Worm (Caenorhabditis elegans): Measurements from ENCODE around the gene kin-2.

kin-2 gene

DNA sequence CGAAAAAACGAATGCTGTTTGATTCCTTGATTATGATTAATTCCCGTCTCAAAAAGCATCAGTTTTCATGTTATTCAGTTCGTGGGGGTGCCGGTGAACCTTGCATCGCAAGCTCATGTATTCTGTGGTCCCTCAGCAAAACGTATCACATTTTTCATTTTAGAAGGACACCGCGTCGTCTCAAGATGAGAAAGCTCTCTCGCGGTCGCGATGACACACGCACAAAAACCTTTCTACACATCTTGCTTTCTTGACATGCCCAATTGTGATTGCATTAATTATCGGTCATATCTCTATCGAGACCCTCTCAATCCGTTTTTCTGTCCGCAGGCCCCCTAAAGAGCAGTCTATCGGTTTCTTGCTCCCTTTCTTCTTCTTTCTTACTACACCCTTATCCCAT is 21.5 kb downstream of the kin-2 start:
- TF ChIP-seq tra-4 (tag; optimal IDR thresholded peaks at IDR 0.05) (no peak), sea-1 (GFP tag; conservative IDR thresholded peaks at IDR 0.05) (no peak), hmbx-1 (tag; optimal IDR thresholded peaks at IDR 0.05) (no peak)

DNA sequence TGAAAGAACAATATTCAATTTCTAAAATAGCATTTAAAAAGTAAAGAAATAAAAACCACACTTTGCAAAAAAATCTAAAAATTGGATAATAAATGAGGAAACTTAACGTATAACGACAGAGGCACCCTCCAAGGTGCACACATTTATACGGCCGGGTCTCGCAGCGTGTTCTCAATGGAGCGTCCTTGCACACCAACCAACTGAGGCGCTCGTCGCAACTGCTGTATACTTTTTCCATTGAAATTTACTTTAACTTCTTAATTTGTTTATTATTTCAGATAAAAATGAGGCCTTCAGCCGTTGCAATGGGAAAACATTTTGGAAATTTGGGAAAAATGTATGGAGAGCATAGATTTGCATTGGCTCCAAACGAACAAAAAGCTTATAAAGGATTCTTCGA is 24.5 kb downstream of the kin-2 start, which contains the start of the genes R07E4.5 and R07E4.3:
Gene R07E4.5, minus strand, starts transcription at position 1 of the 400 bp plus-strand sequence.
Gene R07E4.3, plus strand, starts transcription at position 285 of the 400 bp plus-strand sequence.
- no peak for TF ChIP-seq hmg-4 (GFP tag; optimal IDR thresholded peaks at IDR 0.05)
- TF ChIP-seq scrt-1 (GFP tag; IDR thresholded peaks at IDR 0.05): no peak
- TF ChIP-seq ets-7 (tag; optimal IDR thresholded peaks at IDR 0.05): no peak
- TF ChIP-seq B0310.2 (tag; optimal IDR thresholded peaks at IDR 0.05): no peak
- TF ChIP-seq ceh-13 (GFP tag; optimal IDR thresholded peaks at IDR 0.05): no peak
- no peak for TF ChIP-seq ama-1 (optimal IDR thresholded peaks at IDR 0.05)
- 0 out of 2 replicates have a peak, but pooled peaks have one; percentile 42 for TF ChIP-seq pes-1 (GFP tag; IDR thresholded peaks at IDR 0.05)
- peak; percentile 69 for TF ChIP-seq F13C5.2 (tag; optimal IDR thresholded peaks at IDR 0.05)
- TF ChIP-seq flt-1 (GFP tag; IDR thresholded peaks at IDR 0.05): no peak
- no peak for TF ChIP-seq tra-4 (tag; optimal IDR thresholded peaks at IDR 0.05)
- no peak for TF ChIP-seq ceh-36 (tag; optimal IDR thresholded peaks at IDR 0.05)

DNA sequence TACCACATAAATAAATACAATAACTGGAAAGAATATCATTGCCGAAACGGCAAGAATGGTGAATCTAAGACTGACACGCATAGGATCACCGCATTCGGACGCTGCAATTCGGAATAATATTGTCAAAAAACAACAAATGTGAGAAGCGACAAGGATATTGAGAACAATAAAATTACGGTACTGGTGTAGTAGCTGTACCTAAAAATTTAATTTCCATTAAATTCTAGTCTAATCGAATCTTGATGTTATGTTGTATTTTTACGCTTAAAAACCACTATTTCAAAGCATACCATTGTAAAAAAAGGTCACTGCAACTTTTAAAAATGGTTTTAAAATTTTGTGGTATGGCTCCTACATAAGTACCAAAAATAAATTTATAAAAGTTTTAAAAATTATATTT is 28.9 kb downstream of the kin-2 start, which contains the start of gene mig-23:
Gene mig-23, minus strand, starts transcription at position 101 of the 400 bp plus-strand sequence.
- TF ChIP-seq scrt-1 (GFP tag; IDR thresholded peaks at IDR 0.05) (no peak), F13C5.2 (tag; optimal IDR thresholded peaks at IDR 0.05) (no peak), pes-1 (GFP tag; IDR thresholded peaks at IDR 0.05) (no peak), hmg-4 (GFP tag; optimal IDR thresholded peaks at IDR 0.05) (no peak), sea-1 (GFP tag; conservative IDR thresholded peaks at IDR 0.05) (no peak), tra-4 (tag; optimal IDR thresholded peaks at IDR 0.05) (no peak)

DNA sequence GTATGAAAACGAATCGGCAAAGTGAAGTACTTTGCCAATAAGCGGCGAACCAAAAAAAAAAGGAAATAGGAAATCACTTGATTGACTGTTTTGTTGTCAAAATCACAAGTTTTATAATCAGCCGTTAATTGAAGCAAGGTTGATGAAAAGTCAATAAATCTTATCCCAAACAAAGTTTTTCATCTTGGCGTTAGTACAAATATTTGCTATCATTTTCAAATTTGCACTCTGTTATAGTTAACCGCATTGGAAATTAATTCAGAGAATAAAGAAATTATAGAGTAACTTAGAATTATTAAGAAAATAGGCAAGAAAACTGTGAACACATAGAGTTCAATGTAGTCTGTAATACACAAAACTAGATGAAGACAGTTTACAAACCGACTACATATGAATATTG is 33.2 kb downstream of the kin-2 start, which contains the start of gene acs-17:
Gene acs-17, minus strand, starts transcription at position 23 of the 400 bp plus-strand sequence.
- TF ChIP-seq hmbx-1 (tag; optimal IDR thresholded peaks at IDR 0.05): no peak
- TF ChIP-seq B0310.2 (tag; optimal IDR thresholded peaks at IDR 0.05): no peak
- TF ChIP-seq tbx-37 (GFP tag; conservative IDR thresholded peaks at IDR 0.05): no peak
- no peak for TF ChIP-seq sea-1 (GFP tag; conservative IDR thresholded peaks at IDR 0.05)
- no peak for TF ChIP-seq F13C5.2 (tag; optimal IDR thresholded peaks at IDR 0.05)
- TF ChIP-seq tra-4 (tag; optimal IDR thresholded peaks at IDR 0.05): no peak
- no peak for TF ChIP-seq ets-7 (tag; optimal IDR thresholded peaks at IDR 0.05)
- no peak for TF ChIP-seq hmg-4 (GFP tag; optimal IDR thresholded peaks at IDR 0.05)
- TF ChIP-seq tbx-11 (GFP tag; IDR thresholded peaks at IDR 0.05): no peak
- TF ChIP-seq ama-1 (optimal IDR thresholded peaks at IDR 0.05): no peak
- TF ChIP-seq ceh-13 (GFP tag; optimal IDR thresholded peaks at IDR 0.05): no peak
- TF ChIP-seq hnd-1 (tag; optimal IDR thresholded peaks at IDR 0.05): no peak
- TF ChIP-seq aly-1 (tag; optimal IDR thresholded peaks at IDR 0.05): no peak
- no peak for TF ChIP-seq flt-1 (GFP tag; IDR thresholded peaks at IDR 0.05)

DNA sequence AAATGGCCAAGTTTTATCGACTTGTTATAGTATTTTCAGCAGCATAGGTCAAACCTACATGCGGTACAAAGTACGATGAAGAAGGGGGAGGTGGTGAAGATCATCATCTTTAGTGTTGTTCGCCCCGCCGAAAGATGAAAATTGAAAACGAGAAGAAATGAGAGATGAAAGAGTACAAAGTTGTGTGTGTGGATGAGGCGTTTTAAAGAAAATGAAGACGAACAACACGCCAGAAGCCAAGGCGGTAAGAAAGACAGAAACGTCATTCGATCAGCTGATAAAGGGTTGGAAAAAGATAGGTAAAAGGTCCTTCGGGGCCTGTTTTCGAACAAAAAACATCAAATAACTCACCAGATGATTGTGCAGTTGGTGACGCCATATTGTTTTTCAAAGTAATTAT is 33.7 kb downstream of the kin-2 start:
- TF ChIP-seq B0310.2 (tag; optimal IDR thresholded peaks at IDR 0.05) (no peak), tbx-11 (GFP tag; IDR thresholded peaks at IDR 0.05) (no peak), aly-1 (tag; optimal IDR thresholded peaks at IDR 0.05) (no peak), flt-1 (GFP tag; IDR thresholded peaks at IDR 0.05) (no peak), hmg-4 (GFP tag; optimal IDR thresholded peaks at IDR 0.05) (no peak), tra-4 (tag; optimal IDR thresholded peaks at IDR 0.05) (no peak), ceh-36 (tag; optimal IDR thresholded peaks at IDR 0.05) (no peak), ets-7 (tag; optimal IDR thresholded peaks at IDR 0.05) (no peak), scrt-1 (GFP tag; IDR thresholded peaks at IDR 0.05) (no peak), ceh-13 (GFP tag; optimal IDR thresholded peaks at IDR 0.05) (no peak), F13C5.2 (tag; optimal IDR thresholded peaks at IDR 0.05) (no peak), hnd-1 (tag; optimal IDR thresholded peaks at IDR 0.05) (no peak)

DNA sequence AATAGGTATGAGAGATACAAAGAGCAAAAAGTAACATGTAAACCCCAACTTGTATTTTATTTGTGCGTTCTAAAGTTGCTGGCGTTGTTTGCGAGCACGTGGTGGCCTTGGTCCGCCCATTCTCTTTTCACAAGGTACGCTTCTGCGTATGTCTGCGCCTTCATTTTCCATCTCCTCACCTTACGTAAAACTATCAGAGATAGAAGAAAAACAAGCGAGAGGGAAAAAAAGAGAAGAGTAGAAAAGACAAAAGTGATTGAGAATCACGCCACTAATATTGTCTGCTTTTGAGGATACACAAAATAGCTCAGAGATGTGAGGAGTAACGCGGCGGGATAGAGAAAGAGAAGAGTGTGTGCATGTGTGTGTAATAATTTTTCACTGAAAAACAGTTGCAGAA is 35.5 kb downstream of the kin-2 start:
- TF ChIP-seq ceh-36 (tag; optimal IDR thresholded peaks at IDR 0.05) (no peak), ets-7 (tag; optimal IDR thresholded peaks at IDR 0.05) (no peak), sea-1 (GFP tag; conservative IDR thresholded peaks at IDR 0.05) (no peak), hmg-4 (GFP tag; optimal IDR thresholded peaks at IDR 0.05) (no peak), tra-4 (tag; optimal IDR thresholded peaks at IDR 0.05) (no peak), hmbx-1 (tag; optimal IDR thresholded peaks at IDR 0.05) (no peak), B0310.2 (tag; optimal IDR thresholded peaks at IDR 0.05) (no peak), scrt-1 (GFP tag; IDR thresholded peaks at IDR 0.05) (no peak), aly-1 (tag; optimal IDR thresholded peaks at IDR 0.05) (no peak)

DNA sequence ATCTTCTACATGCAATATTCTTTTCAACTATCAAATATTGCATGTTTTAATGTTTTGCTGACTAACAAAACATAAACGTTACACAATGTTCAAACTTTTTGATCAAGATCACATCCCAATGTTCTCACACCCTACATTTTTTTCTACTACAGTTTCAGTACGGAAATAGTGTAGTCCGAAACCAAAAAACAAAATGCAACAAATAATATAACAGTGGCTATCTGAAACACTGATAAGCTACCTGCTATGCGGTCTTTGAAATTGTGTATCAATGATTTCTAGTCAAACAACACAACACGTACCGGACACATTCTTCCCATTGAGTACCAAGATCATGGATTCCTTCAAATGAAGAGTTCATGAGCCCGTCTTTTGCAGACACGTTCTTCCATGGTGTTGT is 36.3 kb downstream of the kin-2 start:
- no peak for TF ChIP-seq hnd-1 (tag; optimal IDR thresholded peaks at IDR 0.05)
- no peak for TF ChIP-seq aly-1 (tag; optimal IDR thresholded peaks at IDR 0.05)
- no peak for TF ChIP-seq hmbx-1 (tag; optimal IDR thresholded peaks at IDR 0.05)
- TF ChIP-seq ets-7 (tag; optimal IDR thresholded peaks at IDR 0.05): no peak
- no peak for TF ChIP-seq sea-1 (GFP tag; conservative IDR thresholded peaks at IDR 0.05)
- TF ChIP-seq B0310.2 (tag; optimal IDR thresholded peaks at IDR 0.05): no peak
- TF ChIP-seq ama-1 (optimal IDR thresholded peaks at IDR 0.05): no peak
- no peak for TF ChIP-seq pes-1 (GFP tag; IDR thresholded peaks at IDR 0.05)
- TF ChIP-seq tbx-11 (GFP tag; IDR thresholded peaks at IDR 0.05): no peak
- TF ChIP-seq hmg-4 (GFP tag; optimal IDR thresholded peaks at IDR 0.05): no peak
- TF ChIP-seq F13C5.2 (tag; optimal IDR thresholded peaks at IDR 0.05): no peak
- no peak for TF ChIP-seq scrt-1 (GFP tag; IDR thresholded peaks at IDR 0.05)

DNA sequence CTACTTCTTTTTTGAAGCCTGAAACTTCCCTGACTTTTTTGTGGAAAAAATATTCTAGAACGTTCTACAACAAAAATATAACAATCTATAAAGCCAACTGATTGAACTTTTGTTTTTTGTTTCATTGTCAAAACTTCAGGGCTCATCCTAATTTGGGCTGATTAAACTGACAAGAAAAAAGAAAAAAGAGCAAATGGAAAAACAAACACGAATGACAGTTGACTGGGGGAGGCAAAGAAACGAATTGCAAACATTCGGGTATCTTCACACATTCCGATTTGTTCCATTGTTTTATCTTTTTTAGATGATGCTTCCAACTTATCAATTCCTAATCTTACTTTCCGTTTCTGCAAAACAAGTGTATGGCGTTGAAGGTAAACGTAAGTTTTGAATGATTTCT is 42.2 kb downstream of the kin-2 start, which contains the start of gene C46F4.3:
Gene C46F4.3, plus strand, starts transcription at position 301 of the 400 bp plus-strand sequence.
- TF ChIP-seq tra-4 (tag; optimal IDR thresholded peaks at IDR 0.05) (no peak), ceh-36 (tag; optimal IDR thresholded peaks at IDR 0.05) (no peak), tbx-11 (GFP tag; IDR thresholded peaks at IDR 0.05) (no peak), tbx-37 (GFP tag; conservative IDR thresholded peaks at IDR 0.05) (no peak), flt-1 (GFP tag; IDR thresholded peaks at IDR 0.05) (no peak), ceh-13 (GFP tag; optimal IDR thresholded peaks at IDR 0.05) (no peak), hmg-4 (GFP tag; optimal IDR thresholded peaks at IDR 0.05) (no peak), sea-1 (GFP tag; conservative IDR thresholded peaks at IDR 0.05) (no peak), hnd-1 (tag; optimal IDR thresholded peaks at IDR 0.05) (no peak), ama-1 (optimal IDR thresholded peaks at IDR 0.05) (no peak), aly-1 (tag; optimal IDR thresholded peaks at IDR 0.05) (no peak), scrt-1 (GFP tag; IDR thresholded peaks at IDR 0.05) (no peak), ets-7 (tag; optimal IDR thresholded peaks at IDR 0.05) (no peak), B0310.2 (tag; optimal IDR thresholded peaks at IDR 0.05) (no peak), F13C5.2 (tag; optimal IDR thresholded peaks at IDR 0.05) (no peak), hmbx-1 (tag; optimal IDR thresholded peaks at IDR 0.05) (no peak), pes-1 (GFP tag; IDR thresholded peaks at IDR 0.05) (no peak)

Data from whole organism, early embryonic.